Fruit fly (Drosophila melanogaster): Measurements from ENCODE around the gene tzn.

tzn gene

DNA sequence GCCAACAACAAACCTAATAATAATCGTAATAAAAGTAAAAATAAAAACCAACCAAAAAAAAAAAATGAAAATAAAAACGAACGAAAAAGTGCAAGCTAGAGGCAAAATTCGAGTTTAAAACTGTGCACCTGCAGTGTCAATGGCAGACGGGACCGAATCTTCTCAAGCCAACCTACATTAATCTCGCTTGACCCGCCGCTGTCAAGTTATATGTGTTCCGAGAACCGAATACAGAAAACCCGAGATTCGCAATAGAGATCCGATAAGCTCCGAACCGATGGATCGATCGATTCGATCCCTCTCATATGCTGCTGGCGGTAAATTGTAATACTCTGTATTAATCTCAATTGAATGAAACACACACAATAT lies 25.8 kb upstream of the tzn start:
- no peak for TF ChIP-seq ham (GFP tag; IDR thresholded peaks at IDR 0.05)
- TF ChIP-seq CG10543 (GFP tag; optimal IDR thresholded peaks at IDR 0.05): no peak
- no peak for TF ChIP-seq chinmo (GFP tag; IDR thresholded peaks at IDR 0.05; ENCODE audit: partially characterized antibody)
- TF ChIP-seq yki (optimal IDR thresholded peaks at IDR 0.05): no peak
- TF ChIP-seq CG2199 (GFP tag; IDR thresholded peaks at IDR 0.05): no peak
- TF ChIP-seq CG7839 (tag; optimal IDR thresholded peaks at IDR 0.05): no peak
- TF ChIP-seq gsb (GFP tag; IDR thresholded peaks at IDR 0.05): no peak
- TF ChIP-seq Elba2 (GFP tag; optimal IDR thresholded peaks at IDR 0.05): no peak
- TF ChIP-seq CG1832 (GFP tag; optimal IDR thresholded peaks at IDR 0.05): no peak
- TF ChIP-seq ara (GFP tag; IDR thresholded peaks at IDR 0.05): no peak
- no peak for TF ChIP-seq disco-r (GFP tag; optimal IDR thresholded peaks at IDR 0.05)

DNA sequence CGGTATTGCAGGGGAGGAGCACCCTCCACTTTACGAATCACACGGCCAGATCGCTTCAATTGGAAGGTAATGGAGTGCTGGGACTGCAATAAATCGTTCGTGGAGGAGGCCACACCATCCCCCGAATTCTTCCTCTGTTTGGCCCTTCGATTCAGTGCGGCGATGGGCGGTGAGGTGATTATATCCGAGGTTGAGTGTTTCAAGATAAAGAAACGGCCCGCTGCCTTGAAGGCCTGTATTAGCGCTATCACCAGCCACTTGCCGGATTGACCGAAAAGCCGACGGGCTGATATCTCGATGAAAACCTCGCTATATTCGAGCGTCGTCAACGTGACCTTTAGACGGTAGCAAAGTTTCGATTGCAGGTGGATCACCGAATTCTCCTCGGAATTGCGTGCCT lies 20.9 kb upstream of the tzn start:
- TF ChIP-seq HLH3B (GFP tag; IDR thresholded peaks at IDR 0.05) (no peak), ftz-f1 (GFP tag; optimal IDR thresholded peaks at IDR 0.05) (peak; percentile 56), Med (GFP tag) (peak; percentile 48), kah (GFP tag; optimal IDR thresholded peaks at IDR 0.05) (no peak), Hmx (GFP tag; optimal IDR thresholded peaks at IDR 0.05) (no peak), sens-2 (GFP tag; IDR thresholded peaks at IDR 0.05) (no peak), CG10543 (GFP tag; optimal IDR thresholded peaks at IDR 0.05) (no peak), so (GFP tag; IDR thresholded peaks at IDR 0.05) (no peak), BEAF-32 (GFP tag; optimal IDR thresholded peaks at IDR 0.05) (no peak), exex (tag; optimal IDR thresholded peaks at IDR 0.05) (peak; percentile 32), zen2 (GFP tag; IDR thresholded peaks at IDR 0.05; ENCODE audit: partially characterized antibody) (0 out of 3 replicates have a peak, but pooled peaks have one; percentile 12), Ada2b (GFP tag; IDR thresholded peaks at IDR 0.05) (no peak), CG34376 (GFP tag; optimal IDR thresholded peaks at IDR 0.05) (peak; percentile 91), Blimp-1 (GFP tag; optimal IDR thresholded peaks at IDR 0.05) (no peak), CG14667 (GFP tag; IDR thresholded peaks at IDR 0.05) (no peak), mirr (GFP tag; optimal IDR thresholded peaks at IDR 0.05) (peak; percentile 37), sug (tag; optimal IDR thresholded peaks at IDR 0.05) (peak; percentile 31)

- TF ChIP-seq HmgZ (tag; optimal IDR thresholded peaks at IDR 0.05) (peak; percentile 55), HmgD (GFP tag; optimal IDR thresholded peaks at IDR 0.05) (peak; percentile 75), tll (GFP tag; optimal IDR thresholded peaks at IDR 0.05) (peak in 1 of 2 experiments; percentile 77), CG32772 (GFP tag; IDR thresholded peaks at IDR 0.05) (peak; percentile 65), crp (GFP tag; optimal IDR thresholded peaks at IDR 0.05) (peak in 1 of 2 experiments; percentile 27), CG14441 (GFP tag; IDR thresholded peaks at IDR 0.05) (peak; percentile 76), vvl (GFP tag; IDR thresholded peaks at IDR 0.05) (peak; percentile 78; the same call in 1 of the 2 replicates), otp (GFP tag; IDR thresholded peaks at IDR 0.05) (no peak), run (tag; optimal IDR thresholded peaks at IDR 0.05) (no peak), sqz (GFP tag; optimal IDR thresholded peaks at IDR 0.05) (no peak), onecut (GFP tag; IDR thresholded peaks at IDR 0.05) (peak; percentile 25; the same call in 1 of the 2 replicates), dimm (GFP tag; IDR thresholded peaks at IDR 0.05) (0 out of 2 replicates have a peak, but pooled peaks have one; percentile 36), Dll (GFP tag; IDR thresholded peaks at IDR 0.05; ENCODE audit: partially characterized antibody) (no peak), CG13894 (tag; optimal IDR thresholded peaks at IDR 0.05) (no peak), CG5245 (GFP tag; optimal IDR thresholded peaks at IDR 0.05) (peak; percentile 47), CG11695 (GFP tag; IDR thresholded peaks at IDR 0.05) (no peak), chn (GFP tag; optimal IDR thresholded peaks at IDR 0.05) (peak; percentile 73), CG14860 (GFP tag; IDR thresholded peaks at IDR 0.05; ENCODE audit: partially characterized antibody) (no peak), CG4854 (GFP tag; optimal IDR thresholded peaks at IDR 0.05) (peak; percentile 38), CG6683 (GFP tag; optimal IDR thresholded peaks at IDR 0.05) (no peak), her (GFP tag; optimal IDR thresholded peaks at IDR 0.05) (peak; percentile 66), zen2 (GFP tag; IDR thresholded peaks at IDR 0.05; ENCODE audit: partially characterized antibody) (no peak)
Observed at dm6 chr3L:20778224-20779063, 20.0 kb upstream of the tzn start, which contains the start of the genes Pex16 and Pex14. TSS of gene Pex16 (minus strand) at chr3L:20778264. TSS of gene Pex14 (plus strand) at chr3L:20778799.
